Worm (Caenorhabditis elegans) whole organism, early embryonic: ENCODE results near the gene fbxa-163.
"Not testable (repeated sequence)": the region's sequence is repeated elsewhere in the genome, so short reads cannot be mapped to it uniquely, and the experiment has no call there.

ENCODE experiments used
- aly-1 ChIP-seq: sonication (generic microtip); optimal IDR thresholded peaks from 2 replicates; lab custom pipeline; 2016; ENCODE audit warnings: missing genetic modification characterization, missing compliant biosample characterization
- ama-1 ChIP-seq: fragments of 150-350 bp; optimal IDR thresholded peaks from 2 replicates; lab custom pipeline; 2014
- ceh-13 ChIP-seq: fragments of 200-800 bp; sonication (Bioruptor generic); optimal IDR thresholded peaks from 2 replicates; lab custom pipeline; 2018; ENCODE audit warnings: mild to moderate bottlenecking, missing genetic modification characterization, missing compliant biosample characterization
- ceh-36 ChIP-seq: sonication (generic microtip); optimal IDR thresholded peaks from 2 replicates; lab custom pipeline; 2016; ENCODE audit warnings: missing genetic modification characterization, inconsistent platforms, missing compliant biosample characterization
- ets-7 ChIP-seq: sonication (generic microtip); optimal IDR thresholded peaks from 2 replicates; lab custom pipeline; 2016; ENCODE audit warnings: missing genotype, missing genetic modification characterization, missing compliant biosample characterization
- flt-1 ChIP-seq: fragments of 200-800 bp; sonication (Bioruptor generic); IDR thresholded peaks from 2 replicates; pipeline ENCODE4 v1.3.6; 2022; ENCODE audit warnings: missing genetic modification characterization, missing compliant biosample characterization
- hmbx-1 ChIP-seq: sonication (generic microtip); optimal IDR thresholded peaks from 2 replicates; lab custom pipeline; 2016; ENCODE audit warnings: mild to moderate bottlenecking, missing genetic modification characterization, missing compliant biosample characterization
- hnd-1 ChIP-seq: sonication (generic microtip); optimal IDR thresholded peaks from 2 replicates; lab custom pipeline; 2016; ENCODE audit warnings: missing genetic modification characterization, missing compliant biosample characterization
- pes-1 ChIP-seq: fragments of 200-800 bp; sonication (Bioruptor generic); IDR thresholded peaks from 2 replicates; pipeline ENCODE4 v1.3.6; 2022; ENCODE audit warnings: missing genetic modification reagents, missing genetic modification characterization, missing compliant biosample characterization
- scrt-1 ChIP-seq: fragments of 200-800 bp; sonication (Bioruptor generic); IDR thresholded peaks from 2 replicates; pipeline ENCODE4 v1.3.6; 2022; ENCODE audit warnings: missing genetic modification characterization, missing compliant biosample characterization

- not testable (repeated sequence) for TF ChIP-seq hnd-1 (tag; lab: Kevin White, UChicago); ets-7; ama-1 (lab: Kevin White, UChicago); ceh-36 (tag; lab: Kevin White, UChicago); aly-1 (tag; lab: Kevin White, UChicago); flt-1 (GFP tag; lab: Robert Waterston, UW); pes-1; hmbx-1 (tag; lab: Kevin White, UChicago); scrt-1 (GFP tag; lab: Robert Waterston, UW); ceh-13
Observed at ce11 chrII:1636392-1636791, 25.9 kb upstream of the fbxa-163 start, which contains the start of gene srg-20.
